Fruit fly (Drosophila melanogaster) whole organism, embryonic: ENCODE measurements around the gene Spn27A.

Source experiments
- Adf1 ChIP-seq: fragments of 200-800 bp; sonication (Bioruptor generic); IDR thresholded peaks from 2 replicates; pipeline ENCODE4 v1.3.6; 2022; ENCODE audit warnings: missing biosample characterization, missing genetic modification characterization
- Atf3 ChIP-seq: fragments of 200-800 bp; sonication (Bioruptor generic); optimal IDR thresholded peaks from 3 replicates; lab custom pipeline; 2016; ENCODE audit warnings: missing biosample characterization, missing genetic modification characterization
- CG10366 ChIP-seq: fragments of 200-800 bp; sonication (Bioruptor generic); IDR thresholded peaks from 2 replicates; pipeline ENCODE4 v1.3.6; 2022; ENCODE audit warnings: missing biosample characterization, missing genetic modification characterization
- CG11247 ChIP-seq: fragments of 200-800 bp; sonication (Bioruptor generic); IDR thresholded peaks from 2 replicates; pipeline ENCODE4 v1.3.6; 2022; ENCODE audit warnings: missing biosample characterization, missing genetic modification characterization
- CG12236 ChIP-seq: fragments of 200-800 bp; sonication (Bioruptor generic); optimal IDR thresholded peaks from 2 replicates; lab custom pipeline; 2016; ENCODE audit warnings: missing biosample characterization, missing genetic modification characterization
- CG12659 ChIP-seq: fragments of 200-800 bp; sonication (Bioruptor generic); optimal IDR thresholded peaks from 3 replicates; lab custom pipeline; 2017; ENCODE audit warnings: mild to moderate bottlenecking, missing biosample characterization, missing genetic modification reagents, missing genetic modification characterization
- CG13123 ChIP-seq: fragments of 200-800 bp; sonication (Bioruptor generic); optimal IDR thresholded peaks from 2 replicates; lab custom pipeline; 2016; ENCODE audit warnings: missing biosample characterization, missing genetic modification characterization
- CG14441 ChIP-seq: fragments of 200-800 bp; sonication (Bioruptor generic); IDR thresholded peaks from 2 replicates; pipeline ENCODE4 v1.3.6; 2022; ENCODE audit warnings: missing biosample characterization, missing genetic modification characterization
- CG17568 ChIP-seq: fragments of 200-800 bp; sonication (Bioruptor generic); optimal IDR thresholded peaks from 2 replicates; lab custom pipeline; 2018; ENCODE audit warnings: missing biosample characterization, mild to moderate bottlenecking, missing genetic modification characterization, moderate library complexity
- CG18476 ChIP-seq: fragments of 200-800 bp; sonication (Bioruptor generic); optimal IDR thresholded peaks from 2 replicates; lab custom pipeline; 2016; ENCODE audit warnings: missing biosample characterization, mild to moderate bottlenecking, missing genetic modification characterization
- CG2199 ChIP-seq: fragments of 200-800 bp; sonication (Bioruptor generic); IDR thresholded peaks from 3 replicates; pipeline ENCODE4 v1.3.6; 2022; ENCODE audit warnings: missing biosample characterization, missing genetic modification characterization
- CG2202 ChIP-seq: fragments of 200-800 bp; sonication (Bioruptor generic); optimal IDR thresholded peaks from 2 replicates; lab custom pipeline; 2018; ENCODE audit warnings: missing biosample characterization, mild to moderate bottlenecking, missing genetic modification characterization
- CG30403 ChIP-seq: fragments of 200-800 bp; sonication (Bioruptor generic); optimal IDR thresholded peaks from 3 replicates; lab custom pipeline; 2016; ENCODE audit warnings: missing biosample characterization, missing genetic modification characterization
- CG34376 ChIP-seq: fragments of 200-800 bp; sonication (Bioruptor generic); optimal IDR thresholded peaks from 2 replicates; lab custom pipeline; 2018; ENCODE audit warnings: missing biosample characterization, mild to moderate bottlenecking, missing genetic modification characterization
- CG3726 ChIP-seq: fragments of 200-800 bp; sonication (Bioruptor generic); IDR thresholded peaks from 3 replicates; pipeline ENCODE4, ENCODE4 v1.3.6; 2022; ENCODE audit warnings: missing biosample characterization, missing genetic modification characterization
- CG7271 ChIP-seq: fragments of 200-800 bp; sonication (Bioruptor generic); optimal IDR thresholded peaks from 2 replicates; lab custom pipeline; 2018; ENCODE audit warnings: missing biosample characterization, mild to moderate bottlenecking, missing genetic modification characterization, moderate library complexity
- CG8765 ChIP-seq: fragments of 200-800 bp; sonication (Bioruptor generic); IDR thresholded peaks from 2 replicates; pipeline ENCODE4 v1.3.6; 2022; ENCODE audit warnings: missing biosample characterization, missing genetic modification characterization
- CG9437 ChIP-seq: fragments of 200-800 bp; sonication (Bioruptor generic); optimal IDR thresholded peaks from 2 replicates; lab custom pipeline; 2018; ENCODE audit warnings: missing biosample characterization, mild to moderate bottlenecking, missing genetic modification characterization
- CHES-1-like ChIP-seq: fragments of 200-800 bp; sonication (Bioruptor generic); optimal IDR thresholded peaks from 2 replicates; lab custom pipeline; 2016; ENCODE audit warnings: missing biosample characterization, missing genetic modification characterization
- CoRest ChIP-seq: fragments of 200-800 bp; sonication (Bioruptor generic); optimal IDR thresholded peaks from 3 replicates; lab custom pipeline; 2018; ENCODE audit warnings: missing biosample characterization, mild to moderate bottlenecking, missing genetic modification characterization, moderate library complexity
- Dfd ChIP-seq, 2 experiments: fragments of >200 bp; optimal IDR thresholded peaks; 2 replicates each; lab custom pipeline; 2017; ENCODE audit warnings: missing biosample characterization in 2 of 2, missing genetic modification characterization in 2 of 2
- Doc3 ChIP-seq: fragments of 200-800 bp; sonication (Bioruptor generic); IDR thresholded peaks from 3 replicates; pipeline ENCODE4 v1.3.6; 2022; ENCODE audit warnings: missing biosample characterization, missing genetic modification characterization; ENCODE audit not compliant: partially characterized antibody
- E2f1 ChIP-seq: fragments of 200-800 bp; sonication (Bioruptor generic); IDR thresholded peaks from 2 replicates; pipeline ENCODE4 v1.3.6; 2022; ENCODE audit warnings: missing biosample characterization, missing genetic modification characterization
- HHEX ChIP-seq: fragments of 200-800 bp; sonication (Bioruptor generic); optimal IDR thresholded peaks from 3 replicates; lab custom pipeline; 2017; ENCODE audit warnings: missing biosample characterization, mild to moderate bottlenecking, missing genetic modification characterization, missing genetic modification reagents
- Kr ChIP-seq: fragments of 200-800 bp; sonication (Bioruptor generic); optimal IDR thresholded peaks from 2 replicates; lab custom pipeline; 2017; ENCODE audit warnings: missing biosample characterization, mild to moderate bottlenecking, missing genetic modification characterization
- MTF-1 ChIP-seq: fragments of 200-800 bp; sonication (Bioruptor generic); optimal IDR thresholded peaks from 2 replicates; lab custom pipeline; 2018; ENCODE audit warnings: missing biosample characterization, mild to moderate bottlenecking, missing genetic modification characterization, borderline replicate concordance
- Meics ChIP-seq: fragments of 200-800 bp; sonication (Bioruptor generic); optimal IDR thresholded peaks from 2 replicates; lab custom pipeline; 2017; ENCODE audit warnings: missing biosample characterization, mild to moderate bottlenecking, missing genetic modification characterization
- Mrtf ChIP-seq: fragments of 200-800 bp; sonication (Bioruptor generic); IDR thresholded peaks from 3 replicates; pipeline ENCODE4 v1.3.6; 2022; ENCODE audit warnings: missing biosample characterization, missing genetic modification characterization
- NC2α ChIP-seq: fragments of 200-800 bp; sonication (Bioruptor generic); optimal IDR thresholded peaks from 2 replicates; lab custom pipeline; 2016; ENCODE audit warnings: missing biosample characterization, missing genetic modification characterization
- Opbp ChIP-seq: fragments of 200-800 bp; sonication (Bioruptor generic); IDR thresholded peaks from 3 replicates; pipeline ENCODE4 v1.3.6; 2022; ENCODE audit warnings: missing biosample characterization, missing genetic modification characterization; ENCODE audit not compliant: partially characterized antibody
- Sox102F ChIP-seq: fragments of 200-800 bp; sonication (Bioruptor generic); optimal IDR thresholded peaks from 2 replicates; lab custom pipeline; 2018; ENCODE audit warnings: missing biosample characterization, mild to moderate bottlenecking, missing genetic modification characterization, moderate library complexity
- Taf1 ChIP-seq: fragments of 200-800 bp; sonication (Bioruptor generic); IDR thresholded peaks from 2 replicates; pipeline ENCODE4 v1.3.6; 2022; ENCODE audit warnings: missing biosample characterization, missing genetic modification characterization
- ab ChIP-seq: fragments of 200-800 bp; sonication (Bioruptor generic); optimal IDR thresholded peaks from 2 replicates; lab custom pipeline; 2016; ENCODE audit warnings: missing biosample characterization, missing genetic modification characterization
- ap ChIP-seq: fragments of 200-800 bp; sonication (Bioruptor generic); IDR thresholded peaks from 2 replicates; pipeline ENCODE4 v1.3.6; 2022; ENCODE audit warnings: missing biosample characterization, missing genetic modification characterization
- ara ChIP-seq: fragments of 200-800 bp; sonication (Bioruptor generic); IDR thresholded peaks from 2 replicates; pipeline ENCODE4 v1.3.6; 2022; ENCODE audit warnings: missing biosample characterization, missing genetic modification characterization
- ash1 ChIP-seq: fragments of 200-800 bp; sonication (Bioruptor generic); optimal IDR thresholded peaks from 2 replicates; lab custom pipeline; 2018; ENCODE audit warnings: missing biosample characterization, mild to moderate bottlenecking, missing genetic modification characterization
- bab2 ChIP-seq: fragments of 200-800 bp; sonication (Bioruptor generic); optimal IDR thresholded peaks from 2 replicates; lab custom pipeline; 2016; ENCODE audit warnings: missing biosample characterization, missing genetic modification characterization
- bcd ChIP-seq: fragments of 200-800 bp; sonication (Bioruptor generic); optimal IDR thresholded peaks from 2 replicates; lab custom pipeline; 2017; ENCODE audit warnings: missing biosample characterization, mild to moderate bottlenecking, missing genetic modification characterization
- chinmo ChIP-seq: fragments of 200-800 bp; sonication (Bioruptor generic); IDR thresholded peaks from 4 replicates; pipeline ENCODE4 v1.3.6; 2022; ENCODE audit warnings: missing biosample characterization, missing genetic modification characterization; ENCODE audit not compliant: partially characterized antibody
- corto ChIP-seq: fragments of 200-800 bp; sonication (Bioruptor generic); optimal IDR thresholded peaks from 2 replicates; lab custom pipeline; 2016; ENCODE audit warnings: missing biosample characterization, mild to moderate bottlenecking, missing genetic modification characterization, moderate library complexity
- fd3F ChIP-seq: fragments of 200-800 bp; sonication (Bioruptor generic); optimal IDR thresholded peaks from 2 replicates; lab custom pipeline; 2018; ENCODE audit warnings: missing biosample characterization, mild to moderate bottlenecking, missing genetic modification characterization, moderate library complexity
- hbn ChIP-seq: fragments of 200-800 bp; sonication (Bioruptor generic); IDR thresholded peaks from 2 replicates; pipeline ENCODE4 v1.3.6; 2022; ENCODE audit warnings: missing biosample characterization, missing genetic modification characterization; ENCODE audit not compliant: partially characterized antibody
- maf-S ChIP-seq: fragments of 200-800 bp; sonication (Bioruptor generic); optimal IDR thresholded peaks from 2 replicates; lab custom pipeline; 2016; ENCODE audit warnings: missing biosample characterization, missing genetic modification characterization
- peb ChIP-seq: fragments of 200-800 bp; sonication (Bioruptor generic); IDR thresholded peaks from 2 replicates; pipeline ENCODE4 v1.3.6; 2022; ENCODE audit warnings: missing biosample characterization, missing genetic modification characterization
- pum ChIP-seq: fragments of 200-800 bp; sonication (Bioruptor generic); optimal IDR thresholded peaks from 2 replicates; lab custom pipeline; 2016; ENCODE audit warnings: missing biosample characterization, missing genetic modification characterization
- ro ChIP-seq: fragments of 200-800 bp; sonication (Bioruptor generic); IDR thresholded peaks from 2 replicates; pipeline ENCODE4 v1.3.6; 2022; ENCODE audit warnings: missing biosample characterization, missing genetic modification characterization
- schlank ChIP-seq: fragments of 200-800 bp; sonication (Bioruptor generic); optimal IDR thresholded peaks from 2 replicates; lab custom pipeline; 2018; ENCODE audit warnings: missing biosample characterization, mild to moderate bottlenecking, missing genetic modification characterization
- sens-2 ChIP-seq: fragments of 200-800 bp; sonication (Bioruptor generic); IDR thresholded peaks from 2 replicates; pipeline ENCODE4 v1.3.6; 2022; ENCODE audit warnings: missing biosample characterization, missing genetic modification characterization
- sob ChIP-seq: fragments of 200-800 bp; sonication (Bioruptor generic); IDR thresholded peaks from 2 replicates; pipeline ENCODE4 v1.3.6; 2022; ENCODE audit warnings: missing biosample characterization, missing genetic modification characterization
- sqz ChIP-seq: fragments of 200-800 bp; sonication (Bioruptor generic); optimal IDR thresholded peaks from 3 replicates; lab custom pipeline; 2018; ENCODE audit warnings: missing biosample characterization, mild to moderate bottlenecking, missing genetic modification characterization
- ssp ChIP-seq: fragments of 200-800 bp; sonication (Bioruptor generic); IDR thresholded peaks from 2 replicates; pipeline ENCODE4 v1.3.6; 2022; ENCODE audit warnings: missing biosample characterization, missing genetic modification characterization

The Spn27A gene

DNA sequence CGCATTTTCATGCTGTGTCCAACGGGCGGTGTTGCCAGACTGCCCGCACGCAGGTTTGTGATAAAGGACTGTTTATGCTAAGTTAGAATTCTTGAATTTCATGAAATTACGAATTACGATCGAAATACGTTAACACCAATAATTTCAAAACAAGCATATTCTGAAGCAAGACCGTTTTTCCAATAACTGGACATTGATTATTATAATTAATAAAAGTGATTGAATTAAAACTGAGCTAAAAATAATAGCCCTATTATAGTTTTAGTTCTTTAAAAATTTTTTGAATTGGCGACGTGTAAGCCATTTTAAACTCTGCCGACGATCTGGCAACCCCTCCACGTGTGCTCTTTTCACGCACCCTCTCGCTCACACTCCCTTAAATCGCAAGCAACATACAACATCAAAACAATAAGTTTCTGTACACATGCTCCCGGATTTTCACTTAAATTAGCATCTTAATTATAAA is 25.0 kb downstream of the Spn27A start (continued):
- peak; percentile 91 for TF ChIP-seq CG10366 (GFP tag; lab: Robert Waterston, UW)
- TF ChIP-seq CG3726 (GFP tag; lab: Robert Waterston, UW): peak; percentile 90
- no peak for TF ChIP-seq Opbp (GFP tag; lab: Robert Waterston, UW)
- peak; percentile 83 for TF ChIP-seq sqz (GFP tag; lab: Kevin White, UChicago)
- peak; percentile 76 for TF ChIP-seq corto (GFP tag; lab: Kevin White, UChicago)
- TF ChIP-seq bcd: peak; percentile 96
- TF ChIP-seq CG8765: peak; percentile 76; the same call in 1 of the 2 replicates
- TF ChIP-seq CG17568 (GFP tag; lab: Kevin White, UChicago): peak; percentile 87
- peak; percentile 98 for TF ChIP-seq CG30403 (GFP tag; lab: Kevin White, UChicago)
- TF ChIP-seq ab: peak; percentile 67
- peak; percentile 82 for TF ChIP-seq NC2α (GFP tag; lab: Kevin White, UChicago)
- TF ChIP-seq sob: peak; percentile 92
- TF ChIP-seq CG18476 (GFP tag; lab: Kevin White, UChicago): peak; percentile 95
- TF ChIP-seq E2f1 (GFP tag; lab: Robert Waterston, UW): peak; percentile 91
- no peak for TF ChIP-seq hbn (GFP tag; lab: Robert Waterston, UW)
- TF ChIP-seq ro (GFP tag; lab: Robert Waterston, UW): peak; percentile 80
- TF ChIP-seq chinmo (GFP tag; lab: Robert Waterston, UW): no peak
- TF ChIP-seq CG12659: peak; percentile 98
- peak in 1 of 2 experiments; percentile 51 for TF ChIP-seq Dfd (GFP tag; optimal IDR thresholded peaks at IDR 0.05; lab: Kevin White, UChicago)
- peak; percentile 86 for TF ChIP-seq ara (GFP tag; lab: Robert Waterston, UW)
- TF ChIP-seq CHES-1-like: peak; percentile 89
- peak; percentile 90 for TF ChIP-seq CG9437
- TF ChIP-seq Adf1 (GFP tag; lab: Robert Waterston, UW): peak; percentile 61
- peak; percentile 78 for TF ChIP-seq ap (GFP tag; lab: Robert Waterston, UW)
- TF ChIP-seq CG12236 (GFP tag; lab: Kevin White, UChicago): peak; percentile 85
- TF ChIP-seq MTF-1 (GFP tag; lab: Kevin White, UChicago): peak; percentile 82
- TF ChIP-seq ash1 (GFP tag; lab: Kevin White, UChicago): peak; percentile 65
- peak; percentile 94 for TF ChIP-seq HHEX (GFP tag; lab: Kevin White, UChicago)
- TF ChIP-seq CG7271 (tag; lab: Kevin White, UChicago): peak; percentile 74
- peak; percentile 95 for TF ChIP-seq CG34376 (GFP tag; lab: Kevin White, UChicago)
- TF ChIP-seq CoRest: peak; percentile 98
- TF ChIP-seq fd3F (GFP tag; lab: Kevin White, UChicago): peak; percentile 95
- TF ChIP-seq peb (GFP tag; lab: Robert Waterston, UW): peak; percentile 81
- no peak for TF ChIP-seq Doc3 (GFP tag; lab: Robert Waterston, UW)
- TF ChIP-seq CG2199: peak; percentile 86; the same call in 1 of the 3 replicates
- peak; percentile 84 for TF ChIP-seq Taf1
- TF ChIP-seq sens-2 (GFP tag; lab: Robert Waterston, UW): peak; percentile 78
- peak; percentile 93 for TF ChIP-seq bab2 (GFP tag; lab: Kevin White, UChicago)
- peak; percentile 96 for TF ChIP-seq Sox102F
- TF ChIP-seq Meics (GFP tag; lab: Kevin White, UChicago): peak; percentile 97
- peak; percentile 91 for TF ChIP-seq Mrtf
- TF ChIP-seq CG2202 (tag; lab: Kevin White, UChicago): peak; percentile 84
- TF ChIP-seq ssp (GFP tag; lab: Robert Waterston, UW): peak; percentile 79
- TF ChIP-seq CG11247: peak; percentile 88
- TF ChIP-seq maf-S (GFP tag; lab: Kevin White, UChicago): peak; percentile 90
- peak; percentile 53 for TF ChIP-seq Atf3
- TF ChIP-seq schlank (tag; lab: Kevin White, UChicago): peak; percentile 85
- TF ChIP-seq Kr: peak; percentile 4
- TF ChIP-seq CG13123: peak; percentile 83
- TF ChIP-seq pum (GFP tag; lab: Kevin White, UChicago): peak; percentile 91
- TF ChIP-seq CG14441 (GFP tag; lab: Robert Waterston, UW): peak; percentile 92
